Fruit fly (Drosophila melanogaster) whole organism, embryonic: ENCODE data around the gene CG9467.

Experiments
- CG10209 ChIP-seq: fragments of 200-800 bp; sonication (Bioruptor generic); optimal IDR thresholded peaks from 3 replicates; lab custom pipeline; 2017; ENCODE audit warnings: missing biosample characterization, mild to moderate bottlenecking, missing genetic modification characterization, missing genetic modification reagents
- CG10431 ChIP-seq: fragments of 200-800 bp; sonication (Bioruptor generic); optimal IDR thresholded peaks from 3 replicates; lab custom pipeline; 2018; ENCODE audit warnings: missing biosample characterization, mild to moderate bottlenecking, missing genetic modification characterization
- CG10462 ChIP-seq: fragments of 200-800 bp; sonication (Bioruptor generic); optimal IDR thresholded peaks from 2 replicates; lab custom pipeline; 2016; ENCODE audit warnings: missing biosample characterization, missing genetic modification characterization
- CG10565 ChIP-seq: fragments of 200-800 bp; sonication (Bioruptor generic); optimal IDR thresholded peaks from 3 replicates; lab custom pipeline; 2016; ENCODE audit warnings: missing biosample characterization, mild to moderate bottlenecking, missing genetic modification characterization
- CG11247 ChIP-seq: fragments of 200-800 bp; sonication (Bioruptor generic); IDR thresholded peaks from 2 replicates; pipeline ENCODE4 v1.3.6; 2022; ENCODE audit warnings: missing biosample characterization, missing genetic modification characterization
- CG12236 ChIP-seq: fragments of 200-800 bp; sonication (Bioruptor generic); optimal IDR thresholded peaks from 2 replicates; lab custom pipeline; 2016; ENCODE audit warnings: missing biosample characterization, missing genetic modification characterization
- CG13123 ChIP-seq: fragments of 200-800 bp; sonication (Bioruptor generic); optimal IDR thresholded peaks from 2 replicates; lab custom pipeline; 2016; ENCODE audit warnings: missing biosample characterization, missing genetic modification characterization
- CG13424 ChIP-seq: fragments of 200-800 bp; sonication (Bioruptor generic); optimal IDR thresholded peaks from 2 replicates; lab custom pipeline; 2019; ENCODE audit warnings: missing biosample characterization, mild to moderate bottlenecking, missing genetic modification characterization, moderate library complexity
- CG15269 ChIP-seq: fragments of 200-800 bp; sonication (Bioruptor generic); optimal IDR thresholded peaks from 2 replicates; lab custom pipeline; 2018; ENCODE audit warnings: missing biosample characterization, mild to moderate bottlenecking, missing genetic modification characterization, moderate library complexity
- CG18764 ChIP-seq: fragments of 200-800 bp; sonication (Bioruptor generic); optimal IDR thresholded peaks from 3 replicates; lab custom pipeline; 2016; ENCODE audit warnings: missing biosample characterization, missing genetic modification characterization
- CG2712 ChIP-seq: fragments of 200-800 bp; optimal IDR thresholded peaks from 3 replicates; lab custom pipeline; 2019; ENCODE audit warnings: missing biosample characterization, mild to moderate bottlenecking, missing genetic modification characterization, moderate library complexity
- CG2875 ChIP-seq: fragments of 200-800 bp; sonication (Bioruptor generic); optimal IDR thresholded peaks from 2 replicates; lab custom pipeline; 2017; ENCODE audit warnings: missing biosample characterization, mild to moderate bottlenecking, missing genetic modification characterization, missing genetic modification reagents
- CG2889 ChIP-seq: fragments of 200-800 bp; sonication (Bioruptor generic); IDR thresholded peaks from 3 replicates; pipeline ENCODE4 v1.3.6; 2022; ENCODE audit warnings: missing biosample characterization, missing genetic modification characterization
- CG32767 ChIP-seq: fragments of 200-800 bp; sonication (Bioruptor generic); IDR thresholded peaks from 2 replicates; pipeline ENCODE4 v1.3.6; 2022; ENCODE audit warnings: missing biosample characterization, missing genetic modification characterization
- CG3847 ChIP-seq: fragments of 200-800 bp; sonication (Bioruptor generic); IDR thresholded peaks from 2 replicates; pipeline ENCODE4 v1.3.6; 2022; ENCODE audit warnings: missing biosample characterization, missing genetic modification characterization
- CG6791 ChIP-seq: fragments of 200-800 bp; sonication (Bioruptor generic); IDR thresholded peaks from 3 replicates; pipeline ENCODE4 v1.3.6; 2022; ENCODE audit warnings: missing biosample characterization, missing genetic modification characterization; ENCODE audit not compliant: partially characterized antibody
- CG7987 ChIP-seq: fragments of 200-800 bp; sonication (Bioruptor generic); optimal IDR thresholded peaks from 2 replicates; lab custom pipeline; 2018; ENCODE audit warnings: missing biosample characterization, mild to moderate bottlenecking, missing genetic modification characterization, moderate library complexity
- Camta ChIP-seq: fragments of 200-800 bp; sonication (Bioruptor generic); optimal IDR thresholded peaks from 2 replicates; lab custom pipeline; 2016; ENCODE audit warnings: missing biosample characterization, missing genetic modification characterization
- Dref ChIP-seq: fragments of 200-800 bp; sonication (Bioruptor generic); IDR thresholded peaks from 2 replicates; pipeline ENCODE4 v1.3.6; 2022; ENCODE audit warnings: missing biosample characterization, missing genetic modification characterization
- Ets65A ChIP-seq: fragments of 200-800 bp; sonication (Bioruptor generic); peaks from one replicate; lab custom pipeline; 2016; ENCODE audit warnings: missing biosample characterization, missing genetic modification characterization
- Hr3 ChIP-seq: fragments of 200-800 bp; sonication (Bioruptor generic); optimal IDR thresholded peaks from 3 replicates; lab custom pipeline; 2016; ENCODE audit warnings: missing biosample characterization, missing genetic modification characterization
- MTF-1 ChIP-seq: fragments of 200-800 bp; sonication (Bioruptor generic); optimal IDR thresholded peaks from 2 replicates; lab custom pipeline; 2018; ENCODE audit warnings: missing biosample characterization, mild to moderate bottlenecking, missing genetic modification characterization, borderline replicate concordance
- Med ChIP-seq: fragments of 200-800 bp; sonication (Bioruptor generic); peaks from one replicate; lab custom pipeline; 2016; ENCODE audit warnings: missing biosample characterization, missing genetic modification characterization, mild to moderate bottlenecking, inconsistent platforms, moderate library complexity
- Mes4 ChIP-seq: fragments of 200-800 bp; sonication (Bioruptor generic); optimal IDR thresholded peaks from 2 replicates; lab custom pipeline; 2016; ENCODE audit warnings: missing biosample characterization, missing genetic modification characterization
- NFAT ChIP-seq: fragments of 200-800 bp; sonication (Bioruptor generic); IDR thresholded peaks from 2 replicates; pipeline ENCODE4 v1.3.6; 2022; ENCODE audit warnings: missing biosample characterization, missing genetic modification characterization
- Neu2 ChIP-seq: fragments of 200-800 bp; sonication (Bioruptor generic); optimal IDR thresholded peaks from 3 replicates; lab custom pipeline; 2016; ENCODE audit warnings: missing biosample characterization, missing genetic modification characterization, borderline replicate concordance
- Nf-YB ChIP-seq: fragments of 200-800 bp; sonication (Bioruptor generic); optimal IDR thresholded peaks from 3 replicates; lab custom pipeline; 2019; ENCODE audit warnings: missing biosample characterization, mild to moderate bottlenecking, missing genetic modification characterization, moderate library complexity
- Ravus ChIP-seq: fragments of 200-800 bp; sonication (Bioruptor generic); IDR thresholded peaks from 2 replicates; pipeline ENCODE4 v1.3.6; 2022; ENCODE audit warnings: missing biosample characterization, missing genetic modification characterization
- Sox102F ChIP-seq: fragments of 200-800 bp; sonication (Bioruptor generic); optimal IDR thresholded peaks from 2 replicates; lab custom pipeline; 2018; ENCODE audit warnings: missing biosample characterization, mild to moderate bottlenecking, missing genetic modification characterization, moderate library complexity
- Usf ChIP-seq: fragments of 200-800 bp; sonication (Bioruptor generic); optimal IDR thresholded peaks from 2 replicates; lab custom pipeline; 2017; ENCODE audit warnings: missing genotype, missing biosample characterization, missing genetic modification characterization
- ara ChIP-seq: fragments of 200-800 bp; sonication (Bioruptor generic); IDR thresholded peaks from 2 replicates; pipeline ENCODE4 v1.3.6; 2022; ENCODE audit warnings: missing biosample characterization, missing genetic modification characterization
- az2 ChIP-seq: fragments of 200-800 bp; sonication (Bioruptor generic); optimal IDR thresholded peaks from 3 replicates; lab custom pipeline; 2016; ENCODE audit warnings: missing biosample characterization, missing genetic modification characterization
- crp ChIP-seq, 2 experiments: fragments of 200-800 bp; sonication (Bioruptor generic); optimal IDR thresholded peaks; 2 replicates in 1 of 2; 3 replicates in 1 of 2; lab custom pipeline; 2017; ENCODE audit warnings: missing biosample characterization in 2 of 2, missing genetic modification characterization in 2 of 2, mild to moderate bottlenecking in 1 of 2, moderate library complexity in 1 of 2
- esg ChIP-seq: fragments of 200-800 bp; sonication (Bioruptor generic); conservative IDR thresholded peaks from 2 replicates; pipeline ENCODE4 v1.3.6; 2022; ENCODE audit warnings: missing biosample characterization, missing genetic modification characterization
- gfzf ChIP-seq: fragments of 200-800 bp; sonication (Bioruptor generic); optimal IDR thresholded peaks from 2 replicates; lab custom pipeline; 2016; ENCODE audit warnings: missing biosample characterization, mild to moderate bottlenecking, missing genetic modification characterization, moderate library complexity
- hbn ChIP-seq: fragments of 200-800 bp; sonication (Bioruptor generic); IDR thresholded peaks from 2 replicates; pipeline ENCODE4 v1.3.6; 2022; ENCODE audit warnings: missing biosample characterization, missing genetic modification characterization; ENCODE audit not compliant: partially characterized antibody
- insv ChIP-seq, 2 experiments: fragments of 200-800 bp; sonication (Bioruptor generic); optimal IDR thresholded peaks; 3 replicates each; lab custom pipeline; 2016 to 2018; ENCODE audit warnings: missing biosample characterization in 2 of 2, missing genetic modification characterization in 2 of 2
- nerfin-2 ChIP-seq: fragments of 200-800 bp; sonication (Bioruptor generic); IDR thresholded peaks from 2 replicates; pipeline ENCODE4 v1.3.6; 2022; ENCODE audit warnings: missing biosample characterization, missing genetic modification characterization; ENCODE audit not compliant: partially characterized antibody
- odd ChIP-seq: fragments of 200-800 bp; sonication (Bioruptor generic); optimal IDR thresholded peaks from 2 replicates; lab custom pipeline; 2017; ENCODE audit warnings: missing biosample characterization, mild to moderate bottlenecking, missing genetic modification characterization
- otp ChIP-seq: fragments of 200-800 bp; sonication (Bioruptor generic); IDR thresholded peaks from 3 replicates; pipeline ENCODE4, ENCODE4 v1.3.6; 2022; ENCODE audit warnings: missing biosample characterization, missing genetic modification characterization
- p53 ChIP-seq: fragments of 200-800 bp; sonication (Bioruptor generic); optimal IDR thresholded peaks from 2 replicates; lab custom pipeline; 2016; ENCODE audit warnings: missing biosample characterization, missing genetic modification characterization
- peb ChIP-seq: fragments of 200-800 bp; sonication (Bioruptor generic); IDR thresholded peaks from 2 replicates; pipeline ENCODE4 v1.3.6; 2022; ENCODE audit warnings: missing biosample characterization, missing genetic modification characterization
- schlank ChIP-seq: fragments of 200-800 bp; sonication (Bioruptor generic); optimal IDR thresholded peaks from 2 replicates; lab custom pipeline; 2018; ENCODE audit warnings: missing biosample characterization, mild to moderate bottlenecking, missing genetic modification characterization
- ttk ChIP-seq: fragments of 200-800 bp; sonication (Bioruptor generic); IDR thresholded peaks from 2 replicates; pipeline ENCODE4 v2.1.2; 2022; ENCODE audit warnings: missing biosample characterization, missing genetic modification characterization
- unpg ChIP-seq: fragments of 200-800 bp; sonication (Bioruptor generic); optimal IDR thresholded peaks from 3 replicates; lab custom pipeline; 2018; ENCODE audit warnings: missing biosample characterization, mild to moderate bottlenecking, missing genetic modification characterization, moderate library complexity
- vvl ChIP-seq: fragments of 200-800 bp; sonication (Bioruptor generic); IDR thresholded peaks from 2 replicates; pipeline ENCODE4 v1.3.6; 2022; ENCODE audit warnings: missing biosample characterization, missing genetic modification characterization
- zen2 ChIP-seq: fragments of 200-800 bp; sonication (Bioruptor generic); IDR thresholded peaks from 3 replicates; pipeline ENCODE4 v1.3.6; 2022; ENCODE audit warnings: missing biosample characterization, missing genetic modification characterization; ENCODE audit not compliant: partially characterized antibody

CG9467 gene

dm6 chr3R:9767620-9768592 is 32.9 kb downstream of the CG9467 start, which contains the start of gene Naa80 (continued):
- 0 out of 3 replicates have a peak, but pooled peaks have one; percentile 6 for TF ChIP-seq otp (GFP tag; lab: Robert Waterston, UW)
- TF ChIP-seq CG10209 (GFP tag; lab: Kevin White, UChicago) = peak; percentile 54
- peak; percentile 94 for TF ChIP-seq CG3847
- TF ChIP-seq Ets65A = peak; percentile 95
- no peak for TF ChIP-seq CG10565 (GFP tag; lab: Kevin White, UChicago)
- TF ChIP-seq nerfin-2 (GFP tag; lab: Robert Waterston, UW) = peak; percentile 47; the same call in 1 of the 2 replicates
- TF ChIP-seq crp (GFP tag; optimal IDR thresholded peaks at IDR 0.05; lab: Kevin White, UChicago) = peak in 1 of 2 experiments; percentile 45
- TF ChIP-seq Mes4 = peak; percentile 45
- peak; percentile 66 for TF ChIP-seq CG7987 (GFP tag; lab: Kevin White, UChicago)
- no peak; the same call in 1 of the 2 replicates for TF ChIP-seq Ravus
- TF ChIP-seq Dref (GFP tag; lab: Robert Waterston, UW) = peak; percentile 50
- peak; percentile 61; the same call in 1 of the 3 replicates for TF ChIP-seq CG6791
- no peak for TF ChIP-seq zen2 (GFP tag; lab: Robert Waterston, UW)
- TF ChIP-seq vvl (GFP tag; lab: Robert Waterston, UW) = peak; percentile 72
- TF ChIP-seq p53 = peak; percentile 67
- TF ChIP-seq CG2712 (tag; lab: Kevin White, UChicago) = peak; percentile 35
- no peak for TF ChIP-seq hbn (GFP tag; lab: Robert Waterston, UW)
- peak; percentile 34 for TF ChIP-seq CG18764
- no peak for TF ChIP-seq Neu2 (GFP tag; lab: Kevin White, UChicago)
- TF ChIP-seq insv (GFP tag; optimal IDR thresholded peaks at IDR 0.05; lab: Kevin White, UChicago) = peak in 1 of 2 experiments; percentile 41
- peak; percentile 38 for TF ChIP-seq CG15269
- peak; percentile 52 for TF ChIP-seq CG13424 (tag; lab: Kevin White, UChicago)
- peak; percentile 79 for TF ChIP-seq CG11247 (GFP tag; lab: Robert Waterston, UW)
- peak; percentile 10 for TF ChIP-seq Usf (GFP tag; lab: Kevin White, UChicago)
- no peak for TF ChIP-seq CG12236
- no peak for TF ChIP-seq Nf-YB (GFP tag; lab: Kevin White, UChicago)
- peak; percentile 37 for TF ChIP-seq unpg
- TF ChIP-seq CG2875 (GFP tag; lab: Kevin White, UChicago) = no peak
- TF ChIP-seq Med (GFP tag; lab: Kevin White, UChicago) = peak; percentile 99
- TF ChIP-seq Camta (GFP tag; lab: Kevin White, UChicago) = peak; percentile 35
- TF ChIP-seq peb (GFP tag; lab: Robert Waterston, UW) = no peak
- TF ChIP-seq odd (GFP tag; lab: Kevin White, UChicago) = no peak
- no peak for TF ChIP-seq CG10462 (GFP tag; lab: Kevin White, UChicago)
- peak; percentile 20 for TF ChIP-seq CG10431 (GFP tag; lab: Kevin White, UChicago)
- no peak for TF ChIP-seq Sox102F (GFP tag; lab: Kevin White, UChicago)
- no peak for TF ChIP-seq esg
- peak; percentile 44 for TF ChIP-seq az2
- TF ChIP-seq NFAT (GFP tag; lab: Robert Waterston, UW) = peak; percentile 87
- peak; percentile 54 for TF ChIP-seq Hr3
- TF ChIP-seq CG32767 = 0 out of 2 replicates have a peak, but pooled peaks have one; percentile 25
- 0 out of 3 replicates have a peak, but pooled peaks have one; percentile 10 for TF ChIP-seq CG2889 (GFP tag; lab: Robert Waterston, UW)
- TF ChIP-seq MTF-1 (GFP tag; lab: Kevin White, UChicago) = peak; percentile 20
- TF ChIP-seq ara (GFP tag; lab: Robert Waterston, UW) = peak; percentile 43; the same call in 1 of the 2 replicates
- peak; percentile 3 for TF ChIP-seq CG13123 (GFP tag; lab: Kevin White, UChicago)
- no peak for TF ChIP-seq schlank (tag; lab: Kevin White, UChicago)
- TF ChIP-seq ttk (GFP tag; lab: Robert Waterston, UW) = peak; percentile 46
- TF ChIP-seq gfzf (GFP tag; lab: Kevin White, UChicago) = peak; percentile 38
